Worm (Caenorhabditis elegans) whole organism, L2 larva: ENCODE results near the gene T07D3.4.

Experiments
- R02D3.7 ChIP-seq: fragments of 150-350 bp; optimal IDR thresholded peaks from 2 replicates; lab custom pipeline; 2014; ENCODE audit warnings: missing biosample characterization, missing genetic modification characterization
- blmp-1 ChIP-seq: sonication (generic microtip); optimal IDR thresholded peaks from 2 replicates; lab custom pipeline; 2017; ENCODE audit warnings: missing genetic modification characterization, mild to moderate bottlenecking, missing compliant biosample characterization, antibody characterized with exemption, moderate library complexity; ENCODE audit not compliant: insufficient read depth
- ceh-82 ChIP-seq: fragments of 150-350 bp; optimal IDR thresholded peaks from 2 replicates; lab custom pipeline; 2014; ENCODE audit warnings: missing biosample characterization, missing genetic modification characterization
- dmd-4 ChIP-seq: sonication (generic microtip); optimal IDR thresholded peaks from 2 replicates; lab custom pipeline; 2017; ENCODE audit warnings: missing biosample characterization, missing genetic modification characterization
- elt-3 ChIP-seq: sonication (generic microtip); optimal IDR thresholded peaks from 2 replicates; lab custom pipeline; 2017; ENCODE audit warnings: missing biosample characterization, missing genetic modification characterization
- lin-39 ChIP-seq: fragments of 150-350 bp; optimal IDR thresholded peaks from 2 replicates; lab custom pipeline; 2014; ENCODE audit warnings: missing biosample characterization, missing genetic modification reagents, missing genetic modification characterization
- lsy-2 ChIP-seq, 2 experiments: fragments of 150-350 bp in 1 of 2; sonication (generic microtip) in 1 of 2; optimal IDR thresholded peaks; 2 replicates each; lab custom pipeline; 2014 to 2017; ENCODE audit warnings: missing biosample characterization in 2 of 2, missing genetic modification characterization in 2 of 2
- mbf-1 ChIP-seq: sonication (generic microtip); optimal IDR thresholded peaks from 2 replicates; lab custom pipeline; 2017; ENCODE audit warnings: missing biosample characterization, missing genetic modification characterization
- nhr-12 ChIP-seq: fragments of 150-350 bp; optimal IDR thresholded peaks from 2 replicates; lab custom pipeline; 2014; ENCODE audit warnings: missing biosample characterization, missing genetic modification characterization
- skn-1 ChIP-seq: sonication (generic microtip); optimal IDR thresholded peaks from 2 replicates; lab custom pipeline; 2017; ENCODE audit warnings: missing biosample characterization, missing genetic modification characterization
- unc-39 ChIP-seq: fragments of 150-350 bp; optimal IDR thresholded peaks from 2 replicates; lab custom pipeline; 2014; ENCODE audit warnings: missing biosample characterization, missing genetic modification characterization
- ztf-4 ChIP-seq: fragments of 150-350 bp; optimal IDR thresholded peaks from 2 replicates; lab custom pipeline; 2014; ENCODE audit warnings: missing biosample characterization, missing genetic modification characterization

- TF ChIP-seq ceh-82 (no peak), mbf-1 (tag; lab: Kevin White, UChicago) (no peak), elt-3 (tag; lab: Kevin White, UChicago) (no peak), lin-39 (tag; lab: Kevin White, UChicago) (no peak), dmd-4 (tag; lab: Kevin White, UChicago) (no peak), unc-39 (tag; lab: Kevin White, UChicago) (no peak), nhr-12 (tag; lab: Kevin White, UChicago) (no peak), blmp-1 (tag; lab: Kevin White, UChicago) (no peak), skn-1 (tag; lab: Kevin White, UChicago) (no peak), lsy-2 (tag; optimal IDR thresholded peaks at IDR 0.05; lab: Kevin White, UChicago) (no peak), R02D3.7 (tag; lab: Kevin White, UChicago) (no peak), ztf-4 (tag; lab: Kevin White, UChicago) (no peak)
Observed at ce11 chrII:875739-876138, 12.4 kb upstream of the T07D3.4 start.
